Worm (Caenorhabditis elegans) whole organism, young adult: ENCODE results near the gene nhr-11.

Experiments used
- F22D6.2 ChIP-seq: sonication (generic microtip); optimal IDR thresholded peaks from 2 replicates; lab custom pipeline; 2016; ENCODE audit warnings: mild to moderate bottlenecking, missing genetic modification characterization, missing compliant biosample characterization
- Y95B8A.8 ChIP-seq: fragments of 200-800 bp; sonication (Bioruptor generic); IDR thresholded peaks from 2 replicates; pipeline ENCODE4 v1.3.6; 2022; ENCODE audit warnings: missing genetic modification reagents, missing genetic modification characterization, missing compliant biosample characterization
- attf-3 ChIP-seq: fragments of 200-800 bp; sonication (Bioruptor generic); conservative IDR thresholded peaks from 2 replicates; pipeline ENCODE4 v1.3.6; 2022; ENCODE audit warnings: missing genetic modification reagents, missing genetic modification characterization, missing compliant biosample characterization
- cebp-1 ChIP-seq, 2 experiments: fragments of 200-800 bp in 1 of 2; sonication (Bioruptor generic) in 1 of 2; sonication (generic microtip) in 1 of 2; IDR thresholded peaks in 1 of 2; optimal IDR thresholded peaks in 1 of 2; 2 replicates each; pipeline versions ENCODE4 v1.3.6 to Lab custom; 2017 to 2022; ENCODE audit warnings: missing compliant biosample characterization in 2 of 2, missing genetic modification characterization in 2 of 2, mild to moderate bottlenecking in 1 of 2, missing genetic modification reagents in 1 of 2, moderate library complexity in 1 of 2
- hlh-26 ChIP-seq: fragments of 200-800 bp; sonication (Bioruptor generic); conservative IDR thresholded peaks from 2 replicates; pipeline ENCODE4 v1.3.6; 2022; ENCODE audit warnings: missing genetic modification reagents, missing genetic modification characterization, missing compliant biosample characterization
- lin-26 ChIP-seq: fragments of 200-800 bp; sonication (Bioruptor generic); IDR thresholded peaks from 2 replicates; pipeline ENCODE4 v1.3.6; 2022; ENCODE audit warnings: missing genetic modification reagents, missing genetic modification characterization, missing compliant biosample characterization
- lin-35 ChIP-seq, 3 experiments: fragments of 150-350 bp in 2 of 3; sonication (generic microtip) in 1 of 3; optimal IDR thresholded peaks; 2 replicates each; lab custom pipeline; 2014 to 2018; ENCODE audit warnings: missing biosample characterization in 3 of 3, missing genetic modification characterization in 3 of 3, missing genetic modification reagents in 3 of 3
- pbrm-1 ChIP-seq: fragments of 200-800 bp; sonication (Bioruptor generic); IDR thresholded peaks from 2 replicates; pipeline ENCODE4 v1.3.6; 2022; ENCODE audit warnings: missing genetic modification reagents, missing genetic modification characterization, missing compliant biosample characterization
- snpc-4 ChIP-seq, 5 experiments: fragments of 150-350 bp in 1 of 5; sonication (generic microtip) in 4 of 5; optimal IDR thresholded peaks; 2 replicates each; lab custom pipeline; 2014 to 2018; ENCODE audit warnings: missing genetic modification characterization in 5 of 5, missing biosample characterization in 3 of 5, antibody characterized with exemption in 2 of 5, mild to moderate bottlenecking in 2 of 5, missing compliant biosample characterization in 2 of 5, missing genotype in 2 of 5, moderate library complexity in 2 of 5, missing genetic modification reagents in 1 of 5
- somi-1 ChIP-seq: fragments of 200-800 bp; sonication (Bioruptor generic); optimal IDR thresholded peaks from 2 replicates; lab custom pipeline; 2018; ENCODE audit warnings: mild to moderate bottlenecking, missing genetic modification characterization, missing compliant biosample characterization
- tbx-9 ChIP-seq: sonication (generic microtip); optimal IDR thresholded peaks from 2 replicates; lab custom pipeline; 2016; ENCODE audit warnings: borderline replicate concordance, missing genetic modification characterization, inconsistent platforms, missing compliant biosample characterization

- no peak for TF ChIP-seq lin-35 (GFP tag; optimal IDR thresholded peaks at IDR 0.05; lab: Kevin White, UChicago)
- TF ChIP-seq F22D6.2: no peak
- TF ChIP-seq hlh-26: no peak
- no peak for TF ChIP-seq Y95B8A.8 (GFP tag; lab: Robert Waterston, UW)
- no peak for TF ChIP-seq cebp-1 (GFP tag; IDR thresholded peaks at IDR 0.05; lab: Robert Waterston, UW)
- TF ChIP-seq cebp-1 (tag; optimal IDR thresholded peaks at IDR 0.05; lab: Kevin White, UChicago): no peak
- TF ChIP-seq attf-3 (GFP tag; lab: Robert Waterston, UW): no peak
- TF ChIP-seq lin-26: no peak
- TF ChIP-seq snpc-4 (GFP tag; optimal IDR thresholded peaks at IDR 0.05; lab: Kevin White, UChicago): no peak
- no peak for TF ChIP-seq snpc-4 (tag; optimal IDR thresholded peaks at IDR 0.05; lab: Kevin White, UChicago)
- no peak for TF ChIP-seq tbx-9 (tag; lab: Kevin White, UChicago)
- TF ChIP-seq pbrm-1 (GFP tag; lab: Robert Waterston, UW): no peak
- no peak for TF ChIP-seq somi-1 (GFP tag; lab: Kevin White, UChicago)
These were observed 49.0 kb downstream of the nhr-11 start, which contains the start of gene nrfl-1 for ce11 chrIV:9118792-9119191.
